Fruit fly (Drosophila melanogaster): Measurements from ENCODE around the gene CG6428.

DNA sequence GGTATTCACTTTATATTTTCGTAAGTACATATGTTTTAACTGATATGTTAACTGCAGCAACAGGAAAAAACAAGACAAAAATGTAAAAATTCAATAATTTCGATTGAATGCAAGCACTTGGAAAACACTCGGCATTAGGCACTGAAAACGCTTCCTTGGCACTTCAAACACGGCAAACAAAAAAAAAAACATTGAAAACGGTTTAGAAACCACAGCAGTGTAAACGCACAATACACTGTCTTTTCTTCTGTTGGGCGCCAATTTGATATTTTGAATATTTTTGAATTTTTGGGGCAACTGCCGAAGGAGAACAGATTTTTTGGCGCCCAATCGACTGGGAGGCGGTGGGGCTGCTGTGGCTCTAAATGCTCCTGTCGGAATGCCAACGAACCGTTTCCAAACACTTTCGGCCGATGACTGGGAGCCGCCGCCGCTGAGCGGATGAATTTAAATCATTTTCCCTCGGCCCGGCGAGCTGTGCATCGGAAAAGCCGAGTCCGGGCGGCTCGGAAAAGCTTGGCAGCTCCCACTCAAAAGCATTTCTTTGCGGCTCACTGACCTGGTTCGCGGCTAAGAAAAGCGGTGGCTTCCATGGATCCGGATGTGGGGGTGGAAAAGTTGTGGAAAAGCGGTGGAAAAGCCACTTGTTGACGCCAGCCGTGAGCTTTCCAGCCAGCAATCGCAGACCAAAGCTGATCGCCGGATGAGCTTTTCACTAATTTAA, 37.8 kb downstream of the CG6428 start, which contains the start of gene CG42541:
- TF ChIP-seq fd102C (GFP tag; optimal IDR thresholded peaks at IDR 0.05) (no peak), kay (GFP tag; optimal IDR thresholded peaks at IDR 0.05) (no peak), CG10274 (GFP tag; optimal IDR thresholded peaks at IDR 0.05) (no peak), Mrtf (GFP tag; IDR thresholded peaks at IDR 0.05) (no peak), CG3281 (GFP tag; optimal IDR thresholded peaks at IDR 0.05) (no peak), Sox100B (GFP tag; optimal IDR thresholded peaks at IDR 0.05) (no peak), ase (GFP tag; IDR thresholded peaks at IDR 0.05) (no peak), cas (GFP tag; IDR thresholded peaks at IDR 0.05) (no peak), lab (GFP tag; optimal IDR thresholded peaks at IDR 0.05) (no peak), Blimp-1 (GFP tag; optimal IDR thresholded peaks at IDR 0.05) (no peak)
